Fruit fly (Drosophila melanogaster): ENCODE measurements around the gene robl37BC.

- TF ChIP-seq CG1647 (GFP tag; optimal IDR thresholded peaks at IDR 0.05) (no peak), Deaf1 (tag; optimal IDR thresholded peaks at IDR 0.05) (peak; percentile 63), CG3726 (GFP tag; IDR thresholded peaks at IDR 0.05) (no peak), Adf1 (GFP tag; IDR thresholded peaks at IDR 0.05) (peak; percentile 44; the same call in 1 of the 2 replicates), Lhr (GFP tag; optimal IDR thresholded peaks at IDR 0.05) (peak; percentile 36)
Observed at dm6 chr2L:19021278-19022220, 10.9 kb downstream of the robl37BC start.

Data from whole organism, embryonic.